Worm (Caenorhabditis elegans): ENCODE data around the gene srg-26.

DNA sequence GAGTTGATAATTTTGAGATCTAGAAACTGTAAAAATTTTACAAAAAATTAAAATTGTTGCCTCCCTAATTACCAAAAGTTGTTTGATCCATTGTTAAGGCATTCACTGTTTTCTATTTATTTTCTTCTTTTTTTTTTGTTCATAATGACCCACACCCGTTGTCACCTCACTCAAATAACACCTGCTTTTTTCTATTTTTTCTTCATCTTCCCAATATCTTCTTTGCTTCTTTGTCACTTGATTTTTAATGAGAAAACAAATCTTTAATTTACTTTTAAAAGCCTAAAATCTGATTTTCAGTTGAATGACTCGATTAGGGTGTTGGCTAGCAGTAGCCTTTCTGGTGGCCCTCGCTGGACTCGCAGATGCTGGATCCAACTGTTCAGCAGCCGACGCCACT, 27.7 kb upstream of the srg-26 start, which contains the start of gene ncx-2:
- no peak for TF ChIP-seq snpc-4 (tag; optimal IDR thresholded peaks at IDR 0.05)
- TF ChIP-seq nhr-11 (tag; optimal IDR thresholded peaks at IDR 0.05) = no peak
- TF ChIP-seq unc-62 (GFP tag; optimal IDR thresholded peaks at IDR 0.05) = no peak
- no peak for TF ChIP-seq ztf-11 (tag; optimal IDR thresholded peaks at IDR 0.05)
- no peak for TF ChIP-seq R02D3.7 (tag; optimal IDR thresholded peaks at IDR 0.05)
- no peak for TF ChIP-seq nhr-25 (tag; optimal IDR thresholded peaks at IDR 0.05)
- no peak for TF ChIP-seq ama-1 (optimal IDR thresholded peaks at IDR 0.05)
- TF ChIP-seq aly-2 (tag; optimal IDR thresholded peaks at IDR 0.05) = no peak
- no peak for TF ChIP-seq ceh-82 (tag; optimal IDR thresholded peaks at IDR 0.05)
- no peak for TF ChIP-seq nhr-77 (tag; optimal IDR thresholded peaks at IDR 0.05)
- TF ChIP-seq lin-13 (GFP tag; optimal IDR thresholded peaks at IDR 0.05) = no peak
